Fruit fly (Drosophila melanogaster) whole organism, adult: ENCODE measurements around the gene CG12024.
A peak's percentile ranks its signal among the peaks of the same experiment; 100 is the strongest.

Experiments used
- CG11617 ChIP-seq: fragments of 200-800 bp; sonication (Bioruptor generic); optimal IDR thresholded peaks from 2 replicates; lab custom pipeline; 2017; ENCODE audit warnings: mild to moderate bottlenecking, missing biosample characterization, missing genetic modification reagents, missing genetic modification characterization
- CG12768 ChIP-seq: fragments of 200-800 bp; sonication (Bioruptor generic); optimal IDR thresholded peaks from 2 replicates; lab custom pipeline; 2017; ENCODE audit warnings: missing biosample characterization, missing genetic modification characterization, mild to moderate bottlenecking, moderate library complexity, missing genetic modification reagents
- CG14711 ChIP-seq: fragments of 200-800 bp; sonication (Bioruptor generic); optimal IDR thresholded peaks from 2 replicates; lab custom pipeline; 2018; ENCODE audit warnings: missing biosample characterization, mild to moderate bottlenecking, missing genetic modification characterization, moderate library complexity
- CG1620 ChIP-seq: fragments of 200-800 bp; sonication (Bioruptor generic); optimal IDR thresholded peaks from 2 replicates; lab custom pipeline; 2016; ENCODE audit warnings: missing biosample characterization, missing genetic modification characterization
- CG33017 ChIP-seq: fragments of 200-800 bp; sonication (Bioruptor generic); optimal IDR thresholded peaks from 2 replicates; lab custom pipeline; 2018; ENCODE audit warnings: missing biosample characterization, mild to moderate bottlenecking, missing genetic modification characterization, moderate library complexity
- CG5204 ChIP-seq: fragments of 200-800 bp; sonication (Bioruptor generic); optimal IDR thresholded peaks from 2 replicates; lab custom pipeline; 2016; ENCODE audit warnings: missing biosample characterization, missing genetic modification characterization
- CG7045 ChIP-seq: fragments of 200-800 bp; sonication (Bioruptor generic); optimal IDR thresholded peaks from 2 replicates; lab custom pipeline; 2017; ENCODE audit warnings: missing biosample characterization, mild to moderate bottlenecking, missing genetic modification characterization
- CG7101 ChIP-seq: fragments of 200-800 bp; sonication (Bioruptor generic); optimal IDR thresholded peaks from 2 replicates; lab custom pipeline; 2018; ENCODE audit warnings: missing biosample characterization, mild to moderate bottlenecking, missing genetic modification characterization, moderate library complexity
- Clk ChIP-seq: fragments of 200-800 bp; sonication (Bioruptor generic); optimal IDR thresholded peaks from 2 replicates; lab custom pipeline; 2017; ENCODE audit warnings: missing biosample characterization, missing genetic modification characterization
- Crg-1 ChIP-seq: fragments of 200-800 bp; sonication (Bioruptor generic); optimal IDR thresholded peaks from 2 replicates; lab custom pipeline; 2016; ENCODE audit warnings: missing biosample characterization, missing genetic modification characterization
- Hr96 ChIP-seq: fragments of 200-800 bp; sonication (Bioruptor generic); optimal IDR thresholded peaks from 2 replicates; lab custom pipeline; 2016; ENCODE audit warnings: missing biosample characterization, missing genetic modification characterization
- Mnt ChIP-seq: fragments of 200-800 bp; sonication (Bioruptor generic); optimal IDR thresholded peaks from 2 replicates; lab custom pipeline; 2016; ENCODE audit warnings: missing biosample characterization, mild to moderate bottlenecking, missing genetic modification characterization
- bab1 ChIP-seq: fragments of 200-800 bp; sonication (Bioruptor generic); optimal IDR thresholded peaks from 3 replicates; lab custom pipeline; 2019; ENCODE audit warnings: missing biosample characterization, mild to moderate bottlenecking, missing genetic modification characterization, moderate library complexity
- cic ChIP-seq: fragments of 200-800 bp; sonication (Bioruptor generic); optimal IDR thresholded peaks from 2 replicates; lab custom pipeline; 2017; ENCODE audit warnings: missing biosample characterization, mild to moderate bottlenecking, missing genetic modification characterization, moderate library complexity
- cnc ChIP-seq, 2 experiments: fragments of >200 bp; optimal IDR thresholded peaks; 2 replicates each; lab custom pipeline; 2017
- kay ChIP-seq: fragments of 200-800 bp; sonication (Bioruptor generic); peaks from one replicate; lab custom pipeline; 2016; ENCODE audit warnings: missing biosample characterization, missing genetic modification characterization, borderline replicate concordance
- ovo ChIP-seq: fragments of 200-800 bp; sonication (Bioruptor generic); optimal IDR thresholded peaks from 2 replicates; lab custom pipeline; 2016; ENCODE audit warnings: missing biosample characterization, missing genetic modification characterization
- pad ChIP-seq: fragments of 200-800 bp; sonication (Bioruptor generic); optimal IDR thresholded peaks from 3 replicates; lab custom pipeline; 2017; ENCODE audit warnings: missing biosample characterization, missing genetic modification characterization, mild to moderate bottlenecking, moderate library complexity, missing genetic modification reagents
- tj ChIP-seq: fragments of 200-800 bp; sonication (Bioruptor generic); optimal IDR thresholded peaks from 3 replicates; lab custom pipeline; 2017; ENCODE audit warnings: missing biosample characterization, mild to moderate bottlenecking, missing genetic modification characterization, moderate library complexity
- toe ChIP-seq: fragments of 200-800 bp; sonication (Bioruptor generic); optimal IDR thresholded peaks from 2 replicates; lab custom pipeline; 2016; ENCODE audit warnings: missing biosample characterization, missing genetic modification characterization

CG12024 gene

dm6 chr3L:1866021-1866811 lies 9.3 kb downstream of the CG12024 start:
- TF ChIP-seq CG11617 (GFP tag; lab: Kevin White, UChicago): no peak
- TF ChIP-seq bab1 (GFP tag; lab: Kevin White, UChicago): no peak
- TF ChIP-seq ovo: no peak

DNA sequence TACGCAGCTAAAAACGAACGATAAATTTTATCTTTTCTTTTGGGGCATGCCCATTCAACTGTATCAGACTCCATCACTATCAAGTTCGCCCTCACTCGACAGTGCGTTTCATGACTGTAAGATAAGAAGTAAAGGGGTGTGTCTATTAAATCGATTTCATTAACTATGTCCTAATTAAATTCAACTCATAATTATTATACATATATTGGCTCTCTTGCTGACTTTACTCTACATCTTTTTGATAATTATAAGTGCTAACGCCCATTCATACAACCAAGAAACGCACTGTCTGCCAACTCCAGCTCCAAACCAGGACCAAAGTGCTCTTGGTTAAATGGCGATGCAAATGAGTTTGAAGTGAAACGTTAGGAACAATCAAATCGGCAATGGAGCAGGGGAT lies 11.9 kb downstream of the CG12024 start:
- no peak for TF ChIP-seq CG33017 (tag; lab: Kevin White, UChicago)
- no peak for TF ChIP-seq tj
- TF ChIP-seq CG12768 (GFP tag; lab: Kevin White, UChicago): no peak
- TF ChIP-seq CG1620 (GFP tag; lab: Kevin White, UChicago): no peak
- peak; percentile 18 for TF ChIP-seq bab1 (GFP tag; lab: Kevin White, UChicago)
- TF ChIP-seq Hr96 (GFP tag; lab: Kevin White, UChicago): no peak

DNA sequence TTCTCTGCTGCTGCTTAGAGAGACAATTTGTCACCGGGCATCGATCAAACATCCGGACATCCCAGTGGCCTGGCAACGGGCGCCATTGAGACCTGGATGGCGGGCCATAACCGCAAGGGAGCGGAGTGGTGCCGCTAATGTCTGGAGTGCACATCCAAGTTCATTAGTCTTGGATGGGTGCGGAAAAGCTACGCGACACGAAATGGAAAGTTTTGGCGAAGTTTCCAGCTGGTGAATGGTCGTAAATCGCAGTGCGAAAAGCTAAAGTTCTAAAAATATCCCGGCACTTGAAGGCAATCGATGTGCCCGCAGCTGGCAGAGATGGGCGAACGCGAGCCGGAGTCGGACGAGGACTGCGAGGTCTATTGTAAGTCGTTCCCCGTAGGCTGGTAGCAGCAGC lies 12.8 kb downstream of the CG12024 start, which contains the start of gene CG13924:
Gene CG13924 (plus strand): TSS at position 301 of the 400 bp plus-strand sequence.
- TF ChIP-seq CG7045 (GFP tag; lab: Kevin White, UChicago): no peak
- TF ChIP-seq ovo: no peak
- no peak for TF ChIP-seq CG1620 (GFP tag; lab: Kevin White, UChicago)
- TF ChIP-seq Mnt (GFP tag; lab: Kevin White, UChicago): no peak
- no peak for TF ChIP-seq CG14711 (tag; lab: Kevin White, UChicago)
- TF ChIP-seq CG33017 (tag; lab: Kevin White, UChicago): no peak
- TF ChIP-seq CG5204 (GFP tag; lab: Kevin White, UChicago): no peak
- TF ChIP-seq Clk: no peak
- no peak for TF ChIP-seq Crg-1 (GFP tag; lab: Kevin White, UChicago)
- no peak for TF ChIP-seq kay (GFP tag; lab: Kevin White, UChicago)
- TF ChIP-seq cnc (optimal IDR thresholded peaks at IDR 0.05; lab: Kevin White, UChicago): no peak
- no peak for TF ChIP-seq pad

- peak; percentile 63 for TF ChIP-seq bab1 (GFP tag; lab: Kevin White, UChicago)
- TF ChIP-seq CG7045 (GFP tag; lab: Kevin White, UChicago): peak; percentile 56
- peak; percentile 44 for TF ChIP-seq CG14711 (tag; lab: Kevin White, UChicago)
- TF ChIP-seq CG11617 (GFP tag; lab: Kevin White, UChicago): peak; percentile 50
- TF ChIP-seq CG7101 (tag; lab: Kevin White, UChicago): no peak
- peak; percentile 60 for TF ChIP-seq Mnt (GFP tag; lab: Kevin White, UChicago)
- TF ChIP-seq CG33017 (tag; lab: Kevin White, UChicago): no peak
- peak; percentile 31 for TF ChIP-seq Crg-1 (GFP tag; lab: Kevin White, UChicago)
Measured at dm6 chr3L:1876215-1876625, 19.3 kb downstream of the CG12024 start, which contains the start of gene dre4. Gene dre4, minus strand, starts transcription at chr3L:1876312.

dm6 chr3L:1880692-1881091 lies 23.7 kb downstream of the CG12024 start:
- TF ChIP-seq CG12768 (GFP tag; lab: Kevin White, UChicago) (peak; percentile 36), CG7045 (GFP tag; lab: Kevin White, UChicago) (peak; percentile 38), ovo (no peak), CG1620 (GFP tag; lab: Kevin White, UChicago) (no peak), Clk (peak; percentile 21)

DNA sequence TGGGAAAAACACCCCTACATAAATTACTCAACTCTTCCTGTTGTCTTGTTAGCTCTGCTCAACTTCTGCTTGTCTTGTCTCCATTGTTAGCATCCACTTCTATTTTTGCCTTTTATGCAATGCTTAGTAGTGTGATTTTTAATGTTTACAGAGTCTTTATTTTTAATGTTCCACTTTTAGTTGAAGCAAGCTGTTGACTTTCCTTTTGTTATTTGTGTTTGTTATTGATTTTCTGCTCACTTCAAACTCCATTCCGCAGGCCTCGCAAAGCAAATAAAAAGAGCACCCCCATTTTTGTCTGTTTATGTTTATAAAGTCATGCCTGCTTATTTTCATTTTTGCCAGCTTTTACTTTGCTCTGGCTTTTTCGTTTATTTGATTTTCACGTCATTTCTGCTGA lies 25.0 kb downstream of the CG12024 start:
- no peak for TF ChIP-seq toe (GFP tag; lab: Kevin White, UChicago)
- TF ChIP-seq CG7101 (tag; lab: Kevin White, UChicago): no peak
- no peak for TF ChIP-seq Crg-1 (GFP tag; lab: Kevin White, UChicago)
- TF ChIP-seq Hr96 (GFP tag; lab: Kevin White, UChicago): no peak
- no peak for TF ChIP-seq cic (GFP tag; lab: Kevin White, UChicago)
- no peak for TF ChIP-seq kay (GFP tag; lab: Kevin White, UChicago)
- TF ChIP-seq CG11617 (GFP tag; lab: Kevin White, UChicago): no peak
- TF ChIP-seq CG5204 (GFP tag; lab: Kevin White, UChicago): no peak
- no peak for TF ChIP-seq CG1620 (GFP tag; lab: Kevin White, UChicago)
- no peak for TF ChIP-seq CG14711 (tag; lab: Kevin White, UChicago)

- peak; percentile 12 for TF ChIP-seq Mnt (GFP tag; lab: Kevin White, UChicago)
- no peak for TF ChIP-seq Crg-1 (GFP tag; lab: Kevin White, UChicago)
Measured at dm6 chr3L:1882868-1883554, 26.0 kb downstream of the CG12024 start, which contains the start of gene CG13937. Gene CG13937, minus strand, starts transcription at chr3L:1883041.
